Fruit fly (Drosophila melanogaster) whole organism, embryonic: ENCODE measurements around the gene CG45078.

Source experiments
- Adf1 ChIP-seq: fragments of 200-800 bp; sonication (Bioruptor generic); IDR thresholded peaks from 2 replicates; pipeline ENCODE4 v1.3.6; 2022; ENCODE audit warnings: missing biosample characterization, missing genetic modification characterization
- Atf-2 ChIP-seq: fragments of 200-800 bp; sonication (Bioruptor generic); optimal IDR thresholded peaks from 2 replicates; lab custom pipeline; 2016; ENCODE audit warnings: missing biosample characterization, missing genetic modification characterization
- CG10321 ChIP-seq: fragments of 200-800 bp; sonication (Bioruptor generic); IDR thresholded peaks from 2 replicates; pipeline ENCODE4 v1.3.6; 2022; ENCODE audit warnings: missing biosample characterization, missing genetic modification characterization
- CG11247 ChIP-seq: fragments of 200-800 bp; sonication (Bioruptor generic); IDR thresholded peaks from 2 replicates; pipeline ENCODE4 v1.3.6; 2022; ENCODE audit warnings: missing biosample characterization, missing genetic modification characterization
- CG11398 ChIP-seq: fragments of 200-800 bp; sonication (Bioruptor generic); optimal IDR thresholded peaks from 2 replicates; lab custom pipeline; 2016; ENCODE audit warnings: missing biosample characterization, missing genetic modification characterization
- CG11560 ChIP-seq: fragments of 200-800 bp; sonication (Bioruptor generic); IDR thresholded peaks from 3 replicates; pipeline ENCODE4 v1.3.6; 2022; ENCODE audit warnings: missing biosample characterization, missing genetic modification characterization
- CG13287 ChIP-seq: fragments of 200-800 bp; sonication (Bioruptor generic); IDR thresholded peaks from 2 replicates; pipeline ENCODE4 v1.3.6; 2022; ENCODE audit warnings: missing biosample characterization, missing genetic modification characterization; ENCODE audit not compliant: partially characterized antibody
- CG14050 ChIP-seq: fragments of 200-800 bp; sonication (Bioruptor generic); IDR thresholded peaks from 3 replicates; pipeline ENCODE4 v1.3.6; 2022; ENCODE audit warnings: missing biosample characterization, missing genetic modification characterization
- CG14441 ChIP-seq: fragments of 200-800 bp; sonication (Bioruptor generic); IDR thresholded peaks from 2 replicates; pipeline ENCODE4 v1.3.6; 2022; ENCODE audit warnings: missing biosample characterization, missing genetic modification characterization
- CG30403 ChIP-seq: fragments of 200-800 bp; sonication (Bioruptor generic); optimal IDR thresholded peaks from 3 replicates; lab custom pipeline; 2016; ENCODE audit warnings: missing biosample characterization, missing genetic modification characterization
- CG33213 ChIP-seq: fragments of 200-800 bp; sonication (Bioruptor generic); optimal IDR thresholded peaks from 3 replicates; lab custom pipeline; 2016; ENCODE audit warnings: missing biosample characterization, missing genetic modification characterization
- CG33557 ChIP-seq: fragments of 200-800 bp; sonication (Bioruptor generic); optimal IDR thresholded peaks from 2 replicates; lab custom pipeline; 2019; ENCODE audit warnings: missing biosample characterization, mild to moderate bottlenecking, missing genetic modification characterization, moderate library complexity
- CG3726 ChIP-seq: fragments of 200-800 bp; sonication (Bioruptor generic); IDR thresholded peaks from 3 replicates; pipeline ENCODE4, ENCODE4 v1.3.6; 2022; ENCODE audit warnings: missing biosample characterization, missing genetic modification characterization
- CG4424 ChIP-seq: fragments of 200-800 bp; sonication (Bioruptor generic); optimal IDR thresholded peaks from 3 replicates; lab custom pipeline; 2016; ENCODE audit warnings: missing biosample characterization, missing genetic modification characterization
- CG4617 ChIP-seq: fragments of 200-800 bp; sonication (Bioruptor generic); optimal IDR thresholded peaks from 3 replicates; lab custom pipeline; 2016; ENCODE audit warnings: missing biosample characterization, missing genetic modification characterization, borderline replicate concordance
- CG7928 ChIP-seq: fragments of 200-800 bp; sonication (Bioruptor generic); optimal IDR thresholded peaks from 2 replicates; lab custom pipeline; 2017; ENCODE audit warnings: missing biosample characterization, mild to moderate bottlenecking, missing genetic modification characterization
- CG7987 ChIP-seq: fragments of 200-800 bp; sonication (Bioruptor generic); optimal IDR thresholded peaks from 2 replicates; lab custom pipeline; 2018; ENCODE audit warnings: missing biosample characterization, mild to moderate bottlenecking, missing genetic modification characterization, moderate library complexity
- CG8290 ChIP-seq, 3 experiments: fragments of 200-800 bp; sonication (Bioruptor generic); optimal IDR thresholded peaks; 2 replicates each; lab custom pipeline; 2016 to 2019; ENCODE audit warnings: missing biosample characterization in 3 of 3, missing genetic modification characterization in 3 of 3, mild to moderate bottlenecking in 2 of 3, moderate library complexity in 1 of 3
- CG8944 ChIP-seq: fragments of 200-800 bp; sonication (Bioruptor generic); optimal IDR thresholded peaks from 3 replicates; lab custom pipeline; 2016; ENCODE audit warnings: missing biosample characterization, missing genetic modification characterization
- CG9215 ChIP-seq: fragments of 200-800 bp; sonication (Bioruptor generic); IDR thresholded peaks from 2 replicates; pipeline ENCODE4 v1.3.6; 2022; ENCODE audit warnings: missing biosample characterization, missing genetic modification characterization
- CoRest ChIP-seq: fragments of 200-800 bp; sonication (Bioruptor generic); optimal IDR thresholded peaks from 3 replicates; lab custom pipeline; 2018; ENCODE audit warnings: missing biosample characterization, mild to moderate bottlenecking, missing genetic modification characterization, moderate library complexity
- D19A ChIP-seq: fragments of 200-800 bp; optimal IDR thresholded peaks from 3 replicates; lab custom pipeline; 2019; ENCODE audit warnings: missing biosample characterization, mild to moderate bottlenecking, missing genetic modification characterization, moderate library complexity
- D19B ChIP-seq: fragments of 200-800 bp; sonication (Bioruptor generic); optimal IDR thresholded peaks from 2 replicates; lab custom pipeline; 2017; ENCODE audit warnings: missing biosample characterization, mild to moderate bottlenecking, missing genetic modification characterization
- Dip2 ChIP-seq: fragments of 200-800 bp; sonication (Bioruptor generic); IDR thresholded peaks from 2 replicates; pipeline ENCODE4 v1.3.6; 2022; ENCODE audit warnings: missing biosample characterization, missing genetic modification characterization
- Eip74EF ChIP-seq, 2 experiments: fragments of 200-800 bp in 1 of 2; fragments of >200 bp in 1 of 2; sonication (Bioruptor generic) in 1 of 2; optimal IDR thresholded peaks; 2 replicates each; lab custom pipeline; 2017 to 2019; ENCODE audit warnings: missing biosample characterization in 2 of 2, missing genetic modification characterization in 2 of 2, mild to moderate bottlenecking in 1 of 2, moderate library complexity in 1 of 2
- Fer1 ChIP-seq: fragments of 200-800 bp; sonication (Bioruptor generic); optimal IDR thresholded peaks from 2 replicates; lab custom pipeline; 2017; ENCODE audit warnings: missing biosample characterization, mild to moderate bottlenecking, missing genetic modification characterization
- Gug ChIP-seq: fragments of 200-800 bp; sonication (Bioruptor generic); IDR thresholded peaks from 4 replicates; pipeline ENCODE4 v1.3.6; 2022; ENCODE audit warnings: missing biosample characterization, missing genetic modification characterization
- Hmx ChIP-seq: fragments of 200-800 bp; sonication (Bioruptor generic); optimal IDR thresholded peaks from 2 replicates; lab custom pipeline; 2016; ENCODE audit warnings: missing biosample characterization, missing genetic modification characterization
- Lhr ChIP-seq: fragments of 200-800 bp; sonication (Bioruptor generic); optimal IDR thresholded peaks from 3 replicates; lab custom pipeline; 2017; ENCODE audit warnings: mild to moderate bottlenecking, missing biosample characterization, missing genetic modification reagents, missing genetic modification characterization
- Lpt ChIP-seq: fragments of >200 bp; optimal IDR thresholded peaks from 2 replicates; lab custom pipeline; 2018; ENCODE audit warnings: missing biosample characterization, missing genetic modification characterization
- Myb ChIP-seq: fragments of 200-800 bp; sonication (Bioruptor generic); optimal IDR thresholded peaks from 2 replicates; lab custom pipeline; 2016; ENCODE audit warnings: missing biosample characterization, missing genetic modification characterization
- Sox100B ChIP-seq: fragments of 200-800 bp; sonication (Bioruptor generic); optimal IDR thresholded peaks from 3 replicates; lab custom pipeline; 2018; ENCODE audit warnings: missing biosample characterization, mild to moderate bottlenecking, missing genetic modification characterization
- TFAM ChIP-seq: fragments of 200-800 bp; sonication (Bioruptor generic); optimal IDR thresholded peaks from 2 replicates; lab custom pipeline; 2017; ENCODE audit warnings: missing biosample characterization, missing genetic modification characterization, inconsistent platforms
- Vsx1 ChIP-seq: fragments of 200-800 bp; sonication (Bioruptor generic); optimal IDR thresholded peaks from 2 replicates; lab custom pipeline; 2017; ENCODE audit warnings: missing biosample characterization, mild to moderate bottlenecking, missing genetic modification characterization, missing genetic modification reagents
- YL-1 ChIP-seq: fragments of 200-800 bp; sonication (Bioruptor generic); optimal IDR thresholded peaks from 3 replicates; lab custom pipeline; 2017; ENCODE audit warnings: missing biosample characterization, mild to moderate bottlenecking, missing genetic modification characterization
- ac ChIP-seq: fragments of 200-800 bp; sonication (Bioruptor generic); optimal IDR thresholded peaks from 3 replicates; lab custom pipeline; 2017; ENCODE audit warnings: missing biosample characterization, mild to moderate bottlenecking, missing genetic modification characterization
- ato ChIP-seq: fragments of 200-800 bp; sonication (Bioruptor generic); IDR thresholded peaks from 2 replicates; pipeline ENCODE4 v1.3.6; 2022; ENCODE audit warnings: missing biosample characterization, missing genetic modification characterization; ENCODE audit not compliant: partially characterized antibody
- bab2 ChIP-seq: fragments of 200-800 bp; sonication (Bioruptor generic); optimal IDR thresholded peaks from 2 replicates; lab custom pipeline; 2016; ENCODE audit warnings: missing biosample characterization, missing genetic modification characterization
- da ChIP-seq: fragments of 200-800 bp; sonication (Bioruptor generic); optimal IDR thresholded peaks from 2 replicates; lab custom pipeline; 2016; ENCODE audit warnings: missing biosample characterization, missing genetic modification characterization
- emc ChIP-seq: fragments of 200-800 bp; sonication (Bioruptor generic); optimal IDR thresholded peaks from 2 replicates; lab custom pipeline; 2016; ENCODE audit warnings: missing biosample characterization, missing genetic modification characterization
- gt ChIP-seq: fragments of 200-800 bp; sonication (Bioruptor generic); IDR thresholded peaks from 2 replicates; pipeline ENCODE4 v1.3.6; 2022; ENCODE audit warnings: missing biosample characterization, missing genetic modification characterization
- hkb ChIP-seq, 2 experiments: fragments of 200-800 bp in 1 of 2; fragments of >200 bp in 1 of 2; sonication (Bioruptor generic) in 1 of 2; IDR thresholded peaks in 1 of 2; optimal IDR thresholded peaks in 1 of 2; 2 replicates each; pipeline versions ENCODE4 v1.3.6 to Lab custom; 2017 to 2022; ENCODE audit warnings: missing biosample characterization in 1 of 2, missing genetic modification characterization in 1 of 2
- jigr1 ChIP-seq: fragments of 200-800 bp; sonication (Bioruptor generic); IDR thresholded peaks from 3 replicates; pipeline ENCODE4 v1.3.6; 2022; ENCODE audit warnings: missing biosample characterization, missing genetic modification characterization
- lilli ChIP-seq: fragments of 200-800 bp; sonication (Bioruptor generic); optimal IDR thresholded peaks from 3 replicates; lab custom pipeline; 2016; ENCODE audit warnings: missing biosample characterization, missing genetic modification characterization
- mirr ChIP-seq: fragments of 200-800 bp; sonication (Bioruptor generic); optimal IDR thresholded peaks from 3 replicates; lab custom pipeline; 2018; ENCODE audit warnings: missing biosample characterization, mild to moderate bottlenecking, missing genetic modification characterization
- p53 ChIP-seq: fragments of 200-800 bp; sonication (Bioruptor generic); optimal IDR thresholded peaks from 2 replicates; lab custom pipeline; 2016; ENCODE audit warnings: missing biosample characterization, missing genetic modification characterization
- sob ChIP-seq: fragments of 200-800 bp; sonication (Bioruptor generic); IDR thresholded peaks from 2 replicates; pipeline ENCODE4 v1.3.6; 2022; ENCODE audit warnings: missing biosample characterization, missing genetic modification characterization
- toy ChIP-seq: fragments of 200-800 bp; sonication (Bioruptor generic); IDR thresholded peaks from 2 replicates; pipeline ENCODE4 v1.3.6; 2022; ENCODE audit warnings: missing biosample characterization, missing genetic modification characterization
- wor ChIP-seq: fragments of 200-800 bp; sonication (Bioruptor generic); IDR thresholded peaks from 2 replicates; pipeline ENCODE4 v1.3.6; 2022; ENCODE audit warnings: missing biosample characterization, missing genetic modification characterization
- zen ChIP-seq: fragments of 200-800 bp; sonication (Bioruptor generic); optimal IDR thresholded peaks from 3 replicates; lab custom pipeline; 2018; ENCODE audit warnings: missing biosample characterization, mild to moderate bottlenecking, missing genetic modification characterization, moderate library complexity

CG45078 gene

DNA sequence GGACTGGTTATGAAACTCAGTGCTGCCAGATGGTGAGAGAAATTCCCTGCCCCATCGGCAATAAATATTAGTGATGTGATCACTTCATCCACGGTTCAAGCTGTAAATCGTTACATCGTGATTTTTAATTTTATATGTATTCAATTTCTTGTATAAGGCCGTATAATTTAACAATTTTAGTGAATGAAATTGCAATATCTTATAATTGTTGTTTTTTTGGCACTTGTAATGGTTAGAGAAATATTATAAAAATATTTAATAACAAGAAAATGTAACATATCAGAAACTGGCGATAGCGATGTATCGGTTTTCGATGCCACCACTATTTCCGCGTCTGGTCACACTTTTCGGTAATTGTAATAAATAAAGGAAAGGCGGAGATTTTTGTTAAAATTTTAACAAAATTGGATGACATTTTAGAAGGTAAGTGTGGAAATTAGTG lies 6.9 kb upstream of the CG45078 start, which contains the start of the genes mRpL37 and Rbp1 (continued):
- TF ChIP-seq lilli (GFP tag; lab: Kevin White, UChicago) (peak; percentile 81), mirr (GFP tag; lab: Kevin White, UChicago) (no peak), CG11560 (tag; lab: Robert Waterston, UW) (no peak), CG7928 (peak; percentile 21), CG3726 (no peak), CoRest (peak; percentile 90), Vsx1 (GFP tag; lab: Kevin White, UChicago) (no peak), Lhr (GFP tag; lab: Kevin White, UChicago) (peak; percentile 64), Hmx (GFP tag; lab: Kevin White, UChicago) (no peak), bab2 (GFP tag; lab: Kevin White, UChicago) (peak; percentile 60), CG33557 (GFP tag; lab: Kevin White, UChicago) (peak; percentile 80), Lpt (GFP tag; lab: Kevin White, UChicago) (no peak), CG30403 (GFP tag; lab: Kevin White, UChicago) (peak; percentile 91), Eip74EF (GFP tag; optimal IDR thresholded peaks at IDR 0.05; lab: Kevin White, UChicago) (no peak), ac (no peak), CG9215 (GFP tag; lab: Robert Waterston, UW) (peak; percentile 88), CG7987 (no peak), CG11398 (GFP tag; lab: Kevin White, UChicago) (no peak), Myb (GFP tag; lab: Kevin White, UChicago) (no peak), zen (tag; lab: Kevin White, UChicago) (peak; percentile 71), TFAM (no peak), CG33213 (no peak), toy (no peak), D19A (tag; lab: Kevin White, UChicago) (no peak), Atf-2 (GFP tag; lab: Kevin White, UChicago) (peak; percentile 48), CG4424 (GFP tag; lab: Kevin White, UChicago) (peak; percentile 77), da (GFP tag; lab: Kevin White, UChicago) (no peak), CG8944 (GFP tag; lab: Kevin White, UChicago) (peak; percentile 34), p53 (GFP tag; lab: Kevin White, UChicago) (no peak), Fer1 (GFP tag; lab: Kevin White, UChicago) (peak; percentile 55), hkb (optimal IDR thresholded peaks at IDR 0.05; lab: Kevin White, UChicago) (peak; percentile 13), hkb (GFP tag; IDR thresholded peaks at IDR 0.05; lab: Robert Waterston, UW) (no peak), wor (GFP tag; lab: Robert Waterston, UW) (no peak), D19B (GFP tag; lab: Kevin White, UChicago) (no peak), Adf1 (GFP tag; lab: Robert Waterston, UW) (peak; percentile 31; the same call in 1 of the 2 replicates), CG11247 (GFP tag; lab: Robert Waterston, UW) (peak; percentile 44), CG10321 (GFP tag; lab: Robert Waterston, UW) (no peak), CG14050 (peak; percentile 34; the same call in 1 of the 3 replicates), CG13287 (GFP tag; lab: Robert Waterston, UW) (peak; percentile 84), Sox100B (peak; percentile 72), CG14441 (GFP tag; lab: Robert Waterston, UW) (peak; percentile 56; the same call in 1 of the 2 replicates), CG4617 (GFP tag; lab: Kevin White, UChicago) (peak; percentile 84), CG8290 (GFP tag; optimal IDR thresholded peaks at IDR 0.05; lab: Kevin White, UChicago) (peak; percentile 71), CG8290 (tag; optimal IDR thresholded peaks at IDR 0.05; lab: Kevin White, UChicago) (no peak), gt (GFP tag; lab: Robert Waterston, UW) (peak; percentile 11; the same call in 1 of the 2 replicates), jigr1 (GFP tag; lab: Robert Waterston, UW) (peak; percentile 66; the same call in 2 of the 3 replicates), ato (GFP tag; lab: Robert Waterston, UW) (peak; percentile 30; the same call in 1 of the 2 replicates), Dip2 (GFP tag; lab: Robert Waterston, UW) (no peak), Gug (GFP tag; lab: Robert Waterston, UW) (peak; percentile 73; the same call in 3 of the 4 replicates), YL-1 (GFP tag; lab: Kevin White, UChicago) (peak; percentile 76), emc (GFP tag; lab: Kevin White, UChicago) (no peak), sob (GFP tag; lab: Robert Waterston, UW) (peak; percentile 91)
